Worm (Caenorhabditis elegans) whole organism, young adult: ENCODE results near the gene F09E5.8.

Source experiments
- B0035.1 ChIP-seq: sonication (generic microtip); optimal IDR thresholded peaks from 2 replicates; lab custom pipeline; 2016; ENCODE audit warnings: missing genetic modification characterization, mild to moderate bottlenecking, missing compliant biosample characterization, missing genotype, missing genetic modification reagents
- C17E4.6 ChIP-seq: fragments of 200-800 bp; sonication (Bioruptor generic); IDR thresholded peaks from 2 replicates; pipeline ENCODE4 v1.3.6; 2022; ENCODE audit warnings: missing genetic modification reagents, missing genetic modification characterization, missing compliant biosample characterization
- F22D6.2 ChIP-seq: sonication (generic microtip); optimal IDR thresholded peaks from 2 replicates; lab custom pipeline; 2016; ENCODE audit warnings: mild to moderate bottlenecking, missing genetic modification characterization, missing compliant biosample characterization
- F49E8.2 ChIP-seq: sonication (generic microtip); optimal IDR thresholded peaks from 3 replicates; lab custom pipeline; 2017; ENCODE audit warnings: missing genetic modification characterization, mild to moderate bottlenecking, missing compliant biosample characterization, antibody characterized with exemption, moderate library complexity; ENCODE audit not compliant: insufficient read depth
- F52B5.7 ChIP-seq: sonication (generic microtip); optimal IDR thresholded peaks from 2 replicates; lab custom pipeline; 2016; ENCODE audit warnings: mild to moderate bottlenecking, missing genetic modification characterization, missing compliant biosample characterization
- ZK185.1 ChIP-seq: sonication (generic microtip); optimal IDR thresholded peaks from 2 replicates; lab custom pipeline; 2016; ENCODE audit warnings: mild to moderate bottlenecking, missing genetic modification characterization, missing compliant biosample characterization; ENCODE audit not compliant: poor library complexity, severe bottlenecking
- atf-7 ChIP-seq: sonication (generic microtip); optimal IDR thresholded peaks from 2 replicates; lab custom pipeline; 2017; ENCODE audit warnings: mild to moderate bottlenecking, missing genetic modification characterization, missing compliant biosample characterization
- attf-5 ChIP-seq: fragments of 200-800 bp; sonication (Bioruptor generic); optimal IDR thresholded peaks from 2 replicates; lab custom pipeline; 2018; ENCODE audit warnings: mild to moderate bottlenecking, missing genetic modification characterization, missing compliant biosample characterization
- bed-2 ChIP-seq: fragments of 200-800 bp; sonication (Bioruptor generic); IDR thresholded peaks from 2 replicates; pipeline ENCODE4 v1.3.6; 2022; ENCODE audit warnings: missing genetic modification reagents, missing genetic modification characterization, missing compliant biosample characterization
- cebp-1 ChIP-seq, 2 experiments: fragments of 200-800 bp in 1 of 2; sonication (Bioruptor generic) in 1 of 2; sonication (generic microtip) in 1 of 2; IDR thresholded peaks in 1 of 2; optimal IDR thresholded peaks in 1 of 2; 2 replicates each; pipeline versions ENCODE4 v1.3.6 to Lab custom; 2017 to 2022; ENCODE audit warnings: missing compliant biosample characterization in 2 of 2, missing genetic modification characterization in 2 of 2, mild to moderate bottlenecking in 1 of 2, missing genetic modification reagents in 1 of 2, moderate library complexity in 1 of 2
- ceh-79 ChIP-seq: sonication (generic microtip); optimal IDR thresholded peaks from 2 replicates; lab custom pipeline; 2017; ENCODE audit warnings: mild to moderate bottlenecking, missing genetic modification characterization, missing compliant biosample characterization
- dpl-1 ChIP-seq: fragments of 150-350 bp; optimal IDR thresholded peaks from 2 replicates; lab custom pipeline; 2014; ENCODE audit warnings: missing biosample characterization, missing genetic modification reagents, missing genetic modification characterization
- efl-1 ChIP-seq: fragments of 150-350 bp; optimal IDR thresholded peaks from 2 replicates; lab custom pipeline; 2014; ENCODE audit warnings: missing biosample characterization, missing genetic modification reagents, missing genetic modification characterization
- egl-44 ChIP-seq: fragments of 200-800 bp; sonication (Bioruptor generic); IDR thresholded peaks from 2 replicates; pipeline ENCODE4 v1.3.6; 2022; ENCODE audit warnings: missing genetic modification reagents, missing genetic modification characterization, missing compliant biosample characterization
- egrh-3 ChIP-seq: fragments of 200-800 bp; sonication (Bioruptor generic); IDR thresholded peaks from 2 replicates; pipeline ENCODE4 v1.3.6; 2022; ENCODE audit warnings: missing genetic modification reagents, missing genetic modification characterization, missing compliant biosample characterization
- ets-4 ChIP-seq: fragments of 200-800 bp; sonication (Bioruptor generic); optimal IDR thresholded peaks from 2 replicates; lab custom pipeline; 2018; ENCODE audit warnings: mild to moderate bottlenecking, missing genetic modification characterization, missing compliant biosample characterization
- hrde-1 ChIP-seq: sonication (generic microtip); optimal IDR thresholded peaks from 2 replicates; lab custom pipeline; 2016; ENCODE audit warnings: missing genetic modification characterization, mild to moderate bottlenecking, missing compliant biosample characterization, moderate library complexity, missing genotype, missing genetic modification reagents, borderline replicate concordance
- lag-1 ChIP-seq: fragments of 200-800 bp; sonication (Bioruptor generic); IDR thresholded peaks from 2 replicates; pipeline ENCODE4 v1.3.6; 2022; ENCODE audit warnings: missing genetic modification reagents, missing genetic modification characterization, missing compliant biosample characterization
- let-526 ChIP-seq: fragments of 200-800 bp; sonication (Bioruptor generic); IDR thresholded peaks from 2 replicates; pipeline ENCODE4 v1.3.6; 2022; ENCODE audit warnings: missing genetic modification reagents, missing genetic modification characterization, missing compliant biosample characterization
- let-607 ChIP-seq, 2 experiments: fragments of 200-800 bp in 1 of 2; sonication (Bioruptor generic) in 1 of 2; sonication (generic microtip) in 1 of 2; optimal IDR thresholded peaks; 2 replicates each; lab custom pipeline; 2016 to 2018; ENCODE audit warnings: mild to moderate bottlenecking in 2 of 2, missing compliant biosample characterization in 2 of 2, missing genetic modification characterization in 2 of 2, moderate library complexity in 2 of 2, missing genotype in 1 of 2
- lin-26 ChIP-seq: fragments of 200-800 bp; sonication (Bioruptor generic); IDR thresholded peaks from 2 replicates; pipeline ENCODE4 v1.3.6; 2022; ENCODE audit warnings: missing genetic modification reagents, missing genetic modification characterization, missing compliant biosample characterization
- lin-35 ChIP-seq, 3 experiments: fragments of 150-350 bp in 2 of 3; sonication (generic microtip) in 1 of 3; optimal IDR thresholded peaks; 2 replicates each; lab custom pipeline; 2014 to 2018; ENCODE audit warnings: missing biosample characterization in 3 of 3, missing genetic modification characterization in 3 of 3, missing genetic modification reagents in 3 of 3
- lsy-27 ChIP-seq: sonication (generic microtip); optimal IDR thresholded peaks from 2 replicates; lab custom pipeline; 2017; ENCODE audit warnings: missing genetic modification characterization, mild to moderate bottlenecking, missing compliant biosample characterization, antibody characterized with exemption, missing genotype, borderline replicate concordance; ENCODE audit not compliant: insufficient read depth
- madf-10 ChIP-seq: sonication (generic microtip); optimal IDR thresholded peaks from 2 replicates; lab custom pipeline; 2016; ENCODE audit warnings: mild to moderate bottlenecking, missing genetic modification characterization, missing compliant biosample characterization
- madf-6 ChIP-seq: fragments of 200-800 bp; sonication (Bioruptor generic); IDR thresholded peaks from 2 replicates; pipeline ENCODE4 v1.3.6; 2022; ENCODE audit warnings: missing genetic modification reagents, missing genetic modification characterization, missing compliant biosample characterization
- mes-4 ChIP-seq: sonication (generic microtip); optimal IDR thresholded peaks from 2 replicates; lab custom pipeline; 2016; ENCODE audit warnings: missing genotype, missing genetic modification characterization, missing compliant biosample characterization
- mxl-1 ChIP-seq: sonication (generic microtip); optimal IDR thresholded peaks from 2 replicates; lab custom pipeline; 2016; ENCODE audit warnings: missing genetic modification characterization, missing compliant biosample characterization
- nfya-1 ChIP-seq: sonication (generic microtip); optimal IDR thresholded peaks from 2 replicates; lab custom pipeline; 2017; ENCODE audit warnings: antibody characterized with exemption, missing compliant biosample characterization, missing genetic modification characterization, borderline replicate concordance; ENCODE audit not compliant: insufficient read depth
- nfya-2 ChIP-seq: fragments of 200-800 bp; sonication (Bioruptor generic); IDR thresholded peaks from 2 replicates; pipeline ENCODE4 v1.3.6; 2022; ENCODE audit warnings: missing genetic modification reagents, missing genetic modification characterization, missing compliant biosample characterization
- nhr-120 ChIP-seq: fragments of 200-800 bp; sonication (Bioruptor generic); IDR thresholded peaks from 2 replicates; pipeline ENCODE4 v1.3.6; 2022; ENCODE audit warnings: missing genetic modification characterization, missing compliant biosample characterization
- nhr-80 ChIP-seq: sonication (generic microtip); optimal IDR thresholded peaks from 2 replicates; lab custom pipeline; 2016; ENCODE audit warnings: missing genetic modification characterization, missing compliant biosample characterization
- nhr-90 ChIP-seq: sonication (generic microtip); optimal IDR thresholded peaks from 2 replicates; lab custom pipeline; 2016; ENCODE audit warnings: missing genotype, mild to moderate bottlenecking, missing genetic modification characterization, missing compliant biosample characterization
- pbrm-1 ChIP-seq: fragments of 200-800 bp; sonication (Bioruptor generic); IDR thresholded peaks from 2 replicates; pipeline ENCODE4 v1.3.6; 2022; ENCODE audit warnings: missing genetic modification reagents, missing genetic modification characterization, missing compliant biosample characterization
- rpc-1 ChIP-seq, 2 experiments: fragments of 150-350 bp in 1 of 2; sonication (generic microtip) in 1 of 2; optimal IDR thresholded peaks; 2 replicates each; lab custom pipeline; 2014 to 2018; ENCODE audit warnings: missing biosample characterization in 1 of 2, missing genetic modification characterization in 1 of 2, missing genetic modification reagents in 1 of 2, missing genotype in 1 of 2
- snpc-1.3 ChIP-seq: sonication (generic microtip); optimal IDR thresholded peaks from 2 replicates; lab custom pipeline; 2017; ENCODE audit warnings: missing genetic modification characterization, mild to moderate bottlenecking, missing compliant biosample characterization, antibody characterized with exemption, moderate library complexity, missing genotype, missing genetic modification reagents; ENCODE audit not compliant: insufficient read depth
- snpc-4 ChIP-seq, 5 experiments: fragments of 150-350 bp in 1 of 5; sonication (generic microtip) in 4 of 5; optimal IDR thresholded peaks; 2 replicates each; lab custom pipeline; 2014 to 2018; ENCODE audit warnings: missing genetic modification characterization in 5 of 5, missing biosample characterization in 3 of 5, antibody characterized with exemption in 2 of 5, mild to moderate bottlenecking in 2 of 5, missing compliant biosample characterization in 2 of 5, missing genotype in 2 of 5, moderate library complexity in 2 of 5, missing genetic modification reagents in 1 of 5
- somi-1 ChIP-seq: fragments of 200-800 bp; sonication (Bioruptor generic); optimal IDR thresholded peaks from 2 replicates; lab custom pipeline; 2018; ENCODE audit warnings: mild to moderate bottlenecking, missing genetic modification characterization, missing compliant biosample characterization
- sptf-2 ChIP-seq: fragments of 200-800 bp; sonication (Bioruptor generic); optimal IDR thresholded peaks from 2 replicates; lab custom pipeline; 2018; ENCODE audit warnings: mild to moderate bottlenecking, missing genetic modification characterization, missing compliant biosample characterization
- tlf-1 ChIP-seq: fragments of 200-800 bp; sonication (Bioruptor generic); optimal IDR thresholded peaks from 2 replicates; lab custom pipeline; 2018; ENCODE audit warnings: mild to moderate bottlenecking, missing genetic modification characterization, missing compliant biosample characterization
- xnd-1 ChIP-seq: sonication (generic microtip); optimal IDR thresholded peaks from 2 replicates; lab custom pipeline; 2016; ENCODE audit warnings: missing genotype, missing genetic modification reagents, missing genetic modification characterization, missing compliant biosample characterization
- zim-3 ChIP-seq: sonication (generic microtip); optimal IDR thresholded peaks from 2 replicates; lab custom pipeline; 2017; ENCODE audit warnings: mild to moderate bottlenecking, missing genetic modification characterization, moderate library complexity, missing compliant biosample characterization
- ztf-22 ChIP-seq: fragments of 200-800 bp; sonication (Bioruptor generic); optimal IDR thresholded peaks from 2 replicates; lab custom pipeline; 2018; ENCODE audit warnings: mild to moderate bottlenecking, missing genetic modification characterization, moderate library complexity, missing compliant biosample characterization
- ztf-26 ChIP-seq: sonication (generic microtip); optimal IDR thresholded peaks from 2 replicates; lab custom pipeline; 2017; ENCODE audit warnings: missing genetic modification characterization, missing compliant biosample characterization
- ztf-3 ChIP-seq: fragments of 200-800 bp; sonication (Bioruptor generic); optimal IDR thresholded peaks from 2 replicates; lab custom pipeline; 2018; ENCODE audit warnings: mild to moderate bottlenecking, missing genetic modification characterization, missing compliant biosample characterization

F09E5.8 gene

DNA sequence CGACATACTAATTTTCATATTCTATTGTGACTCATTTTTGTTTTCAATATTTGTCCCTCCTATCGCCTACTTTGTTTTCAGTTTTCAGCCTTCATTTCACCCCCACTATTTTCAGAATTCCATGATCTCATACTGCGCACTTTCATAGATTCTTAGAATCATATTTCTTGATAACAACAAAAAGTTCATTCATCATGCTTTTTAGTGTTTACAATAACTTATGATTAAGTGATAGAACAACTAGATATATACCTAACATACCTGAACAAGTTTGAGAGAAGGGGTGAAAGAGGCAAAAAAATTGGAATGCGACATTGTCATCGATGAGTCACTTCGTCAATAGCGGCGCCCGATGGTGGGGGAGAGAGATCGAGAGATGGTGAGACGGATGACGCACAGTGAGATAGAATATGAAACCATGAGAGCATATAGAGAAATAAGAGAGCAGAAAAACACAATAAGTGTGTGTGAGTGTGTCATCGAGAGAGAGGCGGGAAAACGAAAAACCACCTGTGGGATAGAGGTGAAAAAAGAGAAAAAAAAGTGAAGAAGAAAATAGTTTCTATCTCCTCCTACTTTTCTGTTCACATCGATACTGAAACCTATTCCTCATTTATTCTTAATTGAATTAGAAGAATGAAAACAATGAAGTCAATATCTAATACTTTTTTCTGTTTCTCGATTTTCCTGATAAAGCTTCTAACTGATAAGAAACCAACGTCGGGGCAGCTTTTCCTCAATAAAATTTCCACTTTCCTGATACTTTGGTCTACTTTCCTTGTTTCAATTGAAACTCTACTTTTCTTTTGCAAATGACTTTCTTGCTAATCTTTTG lies 13.6 kb upstream of the F09E5.8 start (continued):
- no peak for TF ChIP-seq lsy-27 (tag; lab: Kevin White, UChicago)
- TF ChIP-seq F52B5.7 (tag; lab: Kevin White, UChicago): no peak
- TF ChIP-seq ets-4 (GFP tag; lab: Kevin White, UChicago): no peak
- no peak for TF ChIP-seq F22D6.2 (tag; lab: Kevin White, UChicago)
- peak; percentile 12 for TF ChIP-seq attf-5
- TF ChIP-seq zim-3: no peak
- peak; percentile 43; the same call in 1 of the 2 replicates for TF ChIP-seq pbrm-1 (GFP tag; lab: Robert Waterston, UW)
- TF ChIP-seq mxl-1 (tag; lab: Kevin White, UChicago): no peak
- peak in 1 of 3 experiments; percentile 40 for TF ChIP-seq lin-35 (GFP tag; optimal IDR thresholded peaks at IDR 0.05; lab: Kevin White, UChicago)
- no peak for TF ChIP-seq snpc-4 (GFP tag; optimal IDR thresholded peaks at IDR 0.05; lab: Kevin White, UChicago)
- peak in 2 of 4 experiments; percentile 3 to 34 for TF ChIP-seq snpc-4 (tag; optimal IDR thresholded peaks at IDR 0.05; lab: Kevin White, UChicago)
- TF ChIP-seq lag-1 (GFP tag; lab: Robert Waterston, UW): no peak
- TF ChIP-seq cebp-1 (GFP tag; IDR thresholded peaks at IDR 0.05; lab: Robert Waterston, UW): no peak
- peak; percentile 69 for TF ChIP-seq cebp-1 (tag; optimal IDR thresholded peaks at IDR 0.05; lab: Kevin White, UChicago)
- TF ChIP-seq F49E8.2: no peak
- no peak for TF ChIP-seq madf-6 (GFP tag; lab: Robert Waterston, UW)
- TF ChIP-seq madf-10: peak; percentile 15
- TF ChIP-seq sptf-2 (GFP tag; lab: Kevin White, UChicago): no peak
- peak; percentile 11 for TF ChIP-seq ztf-26 (tag; lab: Kevin White, UChicago)
- TF ChIP-seq rpc-1 (optimal IDR thresholded peaks at IDR 0.05; lab: Kevin White, UChicago): no peak
- no peak for TF ChIP-seq rpc-1 (tag; optimal IDR thresholded peaks at IDR 0.05; lab: Kevin White, UChicago)
- peak; percentile 45 for TF ChIP-seq ZK185.1 (tag; lab: Kevin White, UChicago)
- no peak for TF ChIP-seq ztf-22 (GFP tag; lab: Kevin White, UChicago)
- TF ChIP-seq let-526 (GFP tag; lab: Robert Waterston, UW): no peak
- TF ChIP-seq C17E4.6 (GFP tag; lab: Robert Waterston, UW): no peak
- TF ChIP-seq efl-1: peak; percentile 22
- TF ChIP-seq hrde-1 (tag; lab: Kevin White, UChicago): no peak
- no peak for TF ChIP-seq mes-4 (tag; lab: Kevin White, UChicago)
- no peak for TF ChIP-seq bed-2 (GFP tag; lab: Robert Waterston, UW)
- no peak for TF ChIP-seq xnd-1
- TF ChIP-seq nfya-1 (tag; lab: Kevin White, UChicago): no peak
- TF ChIP-seq atf-7 (tag; lab: Kevin White, UChicago): peak; percentile 27
- no peak for TF ChIP-seq snpc-1.3 (tag; lab: Kevin White, UChicago)
- TF ChIP-seq egl-44 (GFP tag; lab: Robert Waterston, UW): no peak
- no peak for TF ChIP-seq ceh-79
- no peak for TF ChIP-seq let-607 (tag; optimal IDR thresholded peaks at IDR 0.05; lab: Kevin White, UChicago)
- peak; percentile 32 for TF ChIP-seq nhr-80 (tag; lab: Kevin White, UChicago)
- TF ChIP-seq B0035.1 (tag; lab: Kevin White, UChicago): no peak
- TF ChIP-seq nhr-120 (GFP tag; lab: Robert Waterston, UW): no peak
- 0 out of 2 replicates have a peak, but pooled peaks have one; percentile 44 for TF ChIP-seq lin-26 (GFP tag; lab: Robert Waterston, UW)
- TF ChIP-seq dpl-1 (GFP tag; lab: Kevin White, UChicago): no peak
- no peak for TF ChIP-seq nhr-90 (tag; lab: Kevin White, UChicago)
- peak; percentile 45 for TF ChIP-seq somi-1 (GFP tag; lab: Kevin White, UChicago)
- TF ChIP-seq ztf-3 (GFP tag; lab: Kevin White, UChicago): no peak
- TF ChIP-seq tlf-1 (GFP tag; lab: Kevin White, UChicago): no peak
- TF ChIP-seq egrh-3 (GFP tag; lab: Robert Waterston, UW): no peak
- no peak for TF ChIP-seq nfya-2 (GFP tag; lab: Robert Waterston, UW)
